Fruit fly (Drosophila melanogaster): ENCODE measurements around the gene CG33169.

Gene CG33169

dm6 chr3L:22847679-22848118, 16.0 kb upstream of the CG33169 start (continued):
- TF ChIP-seq ato (GFP tag; IDR thresholded peaks at IDR 0.05; ENCODE audit: partially characterized antibody) = peak; percentile 94
- TF ChIP-seq CG12071 (GFP tag; optimal IDR thresholded peaks at IDR 0.05) = peak; percentile 36
- no peak for TF ChIP-seq Six4 (GFP tag; optimal IDR thresholded peaks at IDR 0.05)
- TF ChIP-seq jigr1 (GFP tag; IDR thresholded peaks at IDR 0.05) = no peak
- TF ChIP-seq zen (tag; optimal IDR thresholded peaks at IDR 0.05) = no peak
- TF ChIP-seq CG10147 (GFP tag; optimal IDR thresholded peaks at IDR 0.05) = no peak
- TF ChIP-seq org-1 (GFP tag; optimal IDR thresholded peaks at IDR 0.05) = no peak
- TF ChIP-seq CG5180 (GFP tag; optimal IDR thresholded peaks at IDR 0.05) = no peak
- no peak for TF ChIP-seq ham (GFP tag; IDR thresholded peaks at IDR 0.05)
- TF ChIP-seq Nf-YB (GFP tag; optimal IDR thresholded peaks at IDR 0.05) = no peak
- no peak for TF ChIP-seq maf-S (GFP tag; optimal IDR thresholded peaks at IDR 0.05)
- TF ChIP-seq CG10274 (GFP tag; optimal IDR thresholded peaks at IDR 0.05) = no peak
- TF ChIP-seq CG1024 (GFP tag; IDR thresholded peaks at IDR 0.05) = no peak
- TF ChIP-seq C15 (GFP tag; IDR thresholded peaks at IDR 0.05) = no peak
- TF ChIP-seq CG17829 (tag; optimal IDR thresholded peaks at IDR 0.05) = no peak
- TF ChIP-seq Nf-YA (GFP tag; IDR thresholded peaks at IDR 0.05) = no peak
- no peak for TF ChIP-seq CG18476 (GFP tag; optimal IDR thresholded peaks at IDR 0.05)
- no peak for TF ChIP-seq CG34422 (GFP tag; IDR thresholded peaks at IDR 0.05)
- no peak for TF ChIP-seq Dad (GFP tag; optimal IDR thresholded peaks at IDR 0.05)
- no peak for TF ChIP-seq sima (GFP tag; optimal IDR thresholded peaks at IDR 0.05)
- peak; percentile 26 for TF ChIP-seq Ets65A (GFP tag)
- no peak for TF ChIP-seq Deaf1 (tag; optimal IDR thresholded peaks at IDR 0.05)
- no peak for TF ChIP-seq Myb (GFP tag; optimal IDR thresholded peaks at IDR 0.05)
- TF ChIP-seq Dll (GFP tag; IDR thresholded peaks at IDR 0.05; ENCODE audit: partially characterized antibody) = peak; percentile 69
- no peak for TF ChIP-seq dysf (GFP tag; IDR thresholded peaks at IDR 0.05)
- no peak for TF ChIP-seq Hr51 (GFP tag; optimal IDR thresholded peaks at IDR 0.05)
- no peak for TF ChIP-seq ap (GFP tag; IDR thresholded peaks at IDR 0.05)
- TF ChIP-seq CG17568 (GFP tag; optimal IDR thresholded peaks at IDR 0.05) = no peak
- TF ChIP-seq Lim3 (GFP tag; IDR thresholded peaks at IDR 0.05) = no peak
- no peak for TF ChIP-seq CG7839 (tag; optimal IDR thresholded peaks at IDR 0.05)
- no peak for TF ChIP-seq ewg (GFP tag; optimal IDR thresholded peaks at IDR 0.05)
- TF ChIP-seq CG7786 (GFP tag; optimal IDR thresholded peaks at IDR 0.05) = no peak
- no peak for TF ChIP-seq crol (GFP tag; IDR thresholded peaks at IDR 0.05)
- peak; percentile 1 for TF ChIP-seq gcm (GFP tag; optimal IDR thresholded peaks at IDR 0.05)
- no peak for TF ChIP-seq CG8944 (GFP tag; optimal IDR thresholded peaks at IDR 0.05)
- TF ChIP-seq CG31388 (GFP tag; optimal IDR thresholded peaks at IDR 0.05) = no peak
- no peak for TF ChIP-seq NC2α (GFP tag; optimal IDR thresholded peaks at IDR 0.05)
- TF ChIP-seq HLH4C (GFP tag; IDR thresholded peaks at IDR 0.05; ENCODE audit: partially characterized antibody) = peak; percentile 86
- TF ChIP-seq scrt (GFP tag; optimal IDR thresholded peaks at IDR 0.05) = no peak
- no peak for TF ChIP-seq CG7745 (tag; optimal IDR thresholded peaks at IDR 0.05)
- no peak for TF ChIP-seq pfk (GFP tag; optimal IDR thresholded peaks at IDR 0.05)
- TF ChIP-seq CG2120 (GFP tag; optimal IDR thresholded peaks at IDR 0.05) = no peak
- no peak for TF ChIP-seq CG11695 (GFP tag; IDR thresholded peaks at IDR 0.05)
- TF ChIP-seq Lhr (GFP tag; optimal IDR thresholded peaks at IDR 0.05) = no peak
- no peak for TF ChIP-seq CHES-1-like (GFP tag; optimal IDR thresholded peaks at IDR 0.05)
- peak; percentile 8 for TF ChIP-seq CG13894 (tag; optimal IDR thresholded peaks at IDR 0.05)
- TF ChIP-seq tup (GFP tag; optimal IDR thresholded peaks at IDR 0.05) = no peak
- no peak for TF ChIP-seq Dfd (GFP tag; optimal IDR thresholded peaks at IDR 0.05)
- TF ChIP-seq danr (GFP tag; IDR thresholded peaks at IDR 0.05) = no peak
- peak; percentile 72 for TF ChIP-seq CG13287 (GFP tag; IDR thresholded peaks at IDR 0.05; ENCODE audit: partially characterized antibody)
- TF ChIP-seq Tbp (GFP tag; optimal IDR thresholded peaks at IDR 0.05) = no peak
- TF ChIP-seq CG15601 (tag; optimal IDR thresholded peaks at IDR 0.05) = peak; percentile 6
